Worm (Caenorhabditis elegans) whole organism, L4 larva: ENCODE data around the gene pho-14.

Source experiments
- F10B5.3 ChIP-seq: sonication (generic microtip); optimal IDR thresholded peaks from 2 replicates; lab custom pipeline; 2016; ENCODE audit warnings: mild to moderate bottlenecking, missing genetic modification characterization, missing compliant biosample characterization
- F37D6.2 ChIP-seq: sonication (generic microtip); optimal IDR thresholded peaks from 2 replicates; lab custom pipeline; 2016; ENCODE audit warnings: mild to moderate bottlenecking, missing genetic modification characterization, missing compliant biosample characterization
- Y48G9A.11 ChIP-seq: fragments of 200-800 bp; sonication (Bioruptor generic); IDR thresholded peaks from 2 replicates; pipeline ENCODE4 v1.3.6; 2022; ENCODE audit warnings: missing genetic modification reagents, missing genetic modification characterization, missing compliant biosample characterization
- Y5F2A.4 ChIP-seq: fragments of 200-800 bp; sonication (Bioruptor generic); optimal IDR thresholded peaks from 2 replicates; lab custom pipeline; 2018; ENCODE audit warnings: mild to moderate bottlenecking, missing genetic modification characterization, missing compliant biosample characterization
- Y75B8A.6 ChIP-seq: fragments of 200-800 bp; sonication (Bioruptor generic); IDR thresholded peaks from 2 replicates; pipeline ENCODE4 v1.3.6; 2022; ENCODE audit warnings: missing genetic modification reagents, missing genetic modification characterization, missing compliant biosample characterization
- ZK337.2 ChIP-seq: fragments of 200-800 bp; sonication (Bioruptor generic); IDR thresholded peaks from 2 replicates; pipeline ENCODE4 v1.3.6; 2022; ENCODE audit warnings: missing genetic modification reagents, missing genetic modification characterization, missing compliant biosample characterization
- aha-1 ChIP-seq: fragments of 150-350 bp; peaks from one replicate; lab custom pipeline; 2014; ENCODE audit warnings: missing biosample characterization, missing genetic modification characterization
- ama-1 ChIP-seq: fragments of 150-350 bp; optimal IDR thresholded peaks from 2 replicates; lab custom pipeline; 2014; ENCODE audit warnings: inconsistent platforms, mixed read lengths
- ceh-32 ChIP-seq: sonication (generic microtip); optimal IDR thresholded peaks from 2 replicates; lab custom pipeline; 2016; ENCODE audit warnings: mild to moderate bottlenecking, missing genetic modification characterization, missing compliant biosample characterization; ENCODE audit not compliant: poor library complexity
- ceh-44 ChIP-seq: fragments of 200-800 bp; sonication (Bioruptor generic); IDR thresholded peaks from 2 replicates; pipeline ENCODE4 v1.3.6; 2022; ENCODE audit warnings: missing genetic modification reagents, missing genetic modification characterization, missing compliant biosample characterization
- daf-16 ChIP-seq, 3 experiments: sonication (generic microtip); optimal IDR thresholded peaks; 2 replicates each; lab custom pipeline; 2016 to 2017; ENCODE audit warnings: missing genetic modification characterization in 3 of 3, missing genetic modification reagents in 3 of 3, mild to moderate bottlenecking in 2 of 3, missing compliant biosample characterization in 2 of 3, missing biosample characterization in 1 of 3, moderate library complexity in 1 of 3
- dmd-6 ChIP-seq: fragments of 200-800 bp; sonication (Bioruptor generic); IDR thresholded peaks from 2 replicates; pipeline ENCODE4 v1.3.6; 2022; ENCODE audit warnings: missing genetic modification reagents, missing genetic modification characterization, missing compliant biosample characterization
- dmd-9 ChIP-seq: fragments of 200-800 bp; sonication (Bioruptor generic); IDR thresholded peaks from 2 replicates; pipeline ENCODE4 v1.3.6; 2022; ENCODE audit warnings: missing genetic modification reagents, missing genetic modification characterization, missing compliant biosample characterization
- dpl-1 ChIP-seq: fragments of 150-350 bp; optimal IDR thresholded peaks from 2 replicates; lab custom pipeline; 2014; ENCODE audit warnings: missing biosample characterization, missing genetic modification reagents, missing genetic modification characterization
- dve-1 ChIP-seq: sonication (generic microtip); optimal IDR thresholded peaks from 2 replicates; lab custom pipeline; 2017; ENCODE audit warnings: antibody characterized with exemption, mild to moderate bottlenecking, missing genetic modification characterization, missing compliant biosample characterization; ENCODE audit not compliant: insufficient read depth
- egl-43 ChIP-seq: fragments of 200-800 bp; sonication (Bioruptor generic); IDR thresholded peaks from 2 replicates; pipeline ENCODE4 v1.3.6; 2022; ENCODE audit warnings: missing genetic modification reagents, missing genetic modification characterization, missing compliant biosample characterization
- fos-1 ChIP-seq: fragments of 150-350 bp; optimal IDR thresholded peaks from 2 replicates; lab custom pipeline; 2014; ENCODE audit warnings: missing biosample characterization, missing genetic modification characterization
- gei-8 ChIP-seq: fragments of 200-800 bp; sonication (Bioruptor generic); optimal IDR thresholded peaks from 2 replicates; lab custom pipeline; 2018; ENCODE audit warnings: mild to moderate bottlenecking, missing genetic modification characterization, missing compliant biosample characterization
- hif-1 ChIP-seq, 2 experiments: sonication (generic microtip); optimal IDR thresholded peaks; 2 replicates each; lab custom pipeline; 2016 to 2017; ENCODE audit warnings: missing compliant biosample characterization in 2 of 2, missing genetic modification characterization in 2 of 2, missing genetic modification reagents in 2 of 2, missing genotype in 2 of 2, mild to moderate bottlenecking in 1 of 2
- hlh-11 ChIP-seq: fragments of 200-800 bp; sonication (Bioruptor generic); optimal IDR thresholded peaks from 2 replicates; lab custom pipeline; 2018; ENCODE audit warnings: mild to moderate bottlenecking, missing genetic modification characterization, missing compliant biosample characterization
- hlh-30 ChIP-seq: sonication (generic microtip); optimal IDR thresholded peaks from 2 replicates; lab custom pipeline; 2017; ENCODE audit warnings: antibody characterized with exemption, mild to moderate bottlenecking, missing genetic modification characterization, missing compliant biosample characterization; ENCODE audit not compliant: insufficient read depth
- hmg-1.1 ChIP-seq: fragments of 200-800 bp; sonication (Bioruptor generic); IDR thresholded peaks from 2 replicates; pipeline ENCODE4 v1.3.6; 2022; ENCODE audit warnings: missing genetic modification reagents, missing genetic modification characterization, missing compliant biosample characterization
- lin-38 ChIP-seq: fragments of 200-800 bp; sonication (Bioruptor generic); IDR thresholded peaks from 2 replicates; pipeline ENCODE4 v1.3.6; 2022; ENCODE audit warnings: missing genetic modification reagents, missing genetic modification characterization, missing compliant biosample characterization
- lsy-2 ChIP-seq, 2 experiments: fragments of 150-350 bp in 1 of 2; sonication (generic microtip) in 1 of 2; optimal IDR thresholded peaks; 2 replicates each; lab custom pipeline; 2014 to 2017; ENCODE audit warnings: missing biosample characterization in 2 of 2, missing genetic modification characterization in 2 of 2
- madf-9 ChIP-seq: fragments of 200-800 bp; sonication (Bioruptor generic); conservative IDR thresholded peaks from 2 replicates; pipeline ENCODE4 v1.3.6; 2022; ENCODE audit warnings: missing genetic modification reagents, missing genetic modification characterization, missing compliant biosample characterization
- mdt-29 ChIP-seq: fragments of 200-800 bp; sonication (Bioruptor generic); IDR thresholded peaks from 2 replicates; pipeline ENCODE4 v1.3.6; 2022; ENCODE audit warnings: missing genetic modification reagents, missing genetic modification characterization, missing compliant biosample characterization
- mep-1 ChIP-seq: fragments of 150-350 bp; sonication (generic microtip); optimal IDR thresholded peaks from 3 replicates; lab custom pipeline; 2014; ENCODE audit warnings: missing biosample characterization, missing genetic modification characterization
- mes-2 ChIP-seq: sonication (generic microtip); optimal IDR thresholded peaks from 2 replicates; lab custom pipeline; 2016; ENCODE audit warnings: missing genotype, mild to moderate bottlenecking, missing genetic modification characterization, missing compliant biosample characterization; ENCODE audit not compliant: poor library complexity, severe bottlenecking
- nhr-28 ChIP-seq: fragments of 150-350 bp; optimal IDR thresholded peaks from 2 replicates; lab custom pipeline; 2014; ENCODE audit warnings: missing biosample characterization, missing genetic modification characterization
- nhr-77 ChIP-seq: fragments of 150-350 bp; optimal IDR thresholded peaks from 2 replicates; lab custom pipeline; 2014; ENCODE audit warnings: missing biosample characterization, missing genetic modification characterization
- php-3 ChIP-seq: fragments of 200-800 bp; sonication (Bioruptor generic); IDR thresholded peaks from 2 replicates; pipeline ENCODE4 v1.3.6; 2022; ENCODE audit warnings: missing genetic modification reagents, missing genetic modification characterization, missing compliant biosample characterization
- pqm-1 ChIP-seq: sonication (generic microtip); optimal IDR thresholded peaks from 2 replicates; lab custom pipeline; 2017; ENCODE audit warnings: missing biosample characterization, missing genetic modification characterization
- rbr-2 ChIP-seq: sonication (generic microtip); optimal IDR thresholded peaks from 2 replicates; lab custom pipeline; 2016; ENCODE audit warnings: missing genotype, missing genetic modification characterization, missing compliant biosample characterization
- snpc-1.2 ChIP-seq: fragments of 200-800 bp; sonication (Bioruptor generic); IDR thresholded peaks from 2 replicates; pipeline ENCODE4 v1.3.6; 2022; ENCODE audit warnings: missing genetic modification reagents, missing genetic modification characterization, missing compliant biosample characterization
- tra-1 ChIP-seq: fragments of 200-800 bp; sonication (Bioruptor generic); IDR thresholded peaks from 2 replicates; pipeline ENCODE4 v1.3.6; 2022; ENCODE audit warnings: missing genetic modification reagents, missing genetic modification characterization, missing compliant biosample characterization
- unc-130 ChIP-seq: sonication (generic microtip); optimal IDR thresholded peaks from 2 replicates; lab custom pipeline; 2016; ENCODE audit warnings: missing genetic modification reagents, missing genetic modification characterization, missing compliant biosample characterization
- unc-62 ChIP-seq, 3 experiments: fragments of 150-350 bp in 1 of 3; sonication (generic microtip); optimal IDR thresholded peaks in 2 of 3; peaks in 1 of 3; 1 replicate in 1 of 3; 2 replicates in 2 of 3; lab custom pipeline; 2014 to 2017; ENCODE audit warnings: missing biosample characterization in 3 of 3, missing genetic modification characterization in 3 of 3, missing genetic modification reagents in 3 of 3, missing genotype in 1 of 3
- vab-7 ChIP-seq: fragments of 200-800 bp; sonication (Bioruptor generic); IDR thresholded peaks from 2 replicates; pipeline ENCODE4 v1.3.6; 2022; ENCODE audit warnings: missing genetic modification reagents, missing genetic modification characterization, missing compliant biosample characterization
- zag-1 ChIP-seq: fragments of 150-350 bp; optimal IDR thresholded peaks from 2 replicates; lab custom pipeline; 2014; ENCODE audit warnings: missing biosample characterization, missing genetic modification characterization
- zfp-3 ChIP-seq: fragments of 200-800 bp; sonication (Bioruptor generic); conservative IDR thresholded peaks from 2 replicates; pipeline ENCODE4 v1.3.6; 2022; ENCODE audit warnings: missing genetic modification reagents, missing genetic modification characterization, missing compliant biosample characterization

pho-14 gene

ce11 chrII:1140689-1141088, 40.1 kb upstream of the pho-14 start, which contains the start of gene W09B6.4 (continued):
- peak; percentile 44 for TF ChIP-seq hlh-30
- peak; percentile 32 for TF ChIP-seq ama-1 (lab: Kevin White, UChicago)
- no peak for TF ChIP-seq Y5F2A.4 (GFP tag; lab: Kevin White, UChicago)
- peak; percentile 22 for TF ChIP-seq mep-1 (tag; lab: Kevin White, UChicago)
- TF ChIP-seq ceh-32 (tag; lab: Kevin White, UChicago): no peak
- no peak for TF ChIP-seq gei-8 (GFP tag; lab: Kevin White, UChicago)
- TF ChIP-seq pqm-1 (tag; lab: Kevin White, UChicago): peak; percentile 61
- peak; percentile 40 for TF ChIP-seq nhr-77 (tag; lab: Kevin White, UChicago)

ce11 chrII:1138618-1139017, 38.0 kb upstream of the pho-14 start:
- TF ChIP-seq lin-38 (GFP tag; lab: Robert Waterston, UW): no peak
- no peak for TF ChIP-seq daf-16 (GFP tag; optimal IDR thresholded peaks at IDR 0.05; lab: Kevin White, UChicago)
- peak; percentile 58 for TF ChIP-seq daf-16 (tag; optimal IDR thresholded peaks at IDR 0.05; lab: Kevin White, UChicago)
- 0 out of 2 replicates have a peak, but pooled peaks have one; percentile 13 for TF ChIP-seq php-3 (GFP tag; lab: Robert Waterston, UW)
- TF ChIP-seq madf-9: 0 out of 2 replicates have a peak, but pooled peaks have one; percentile 36
- TF ChIP-seq dmd-6: peak; percentile 51; the same call in 1 of the 2 replicates
- peak; percentile 41 for TF ChIP-seq nhr-28 (tag; lab: Kevin White, UChicago)
- no peak for TF ChIP-seq ceh-44 (GFP tag; lab: Robert Waterston, UW)
- TF ChIP-seq hlh-11 (tag; lab: Kevin White, UChicago): peak; percentile 29
- TF ChIP-seq mes-2: peak; percentile 19
- 0 out of 2 replicates have a peak, but pooled peaks have one; percentile 45 for TF ChIP-seq Y48G9A.11
- peak; percentile 37 for TF ChIP-seq aha-1 (tag; lab: Kevin White, UChicago)
- TF ChIP-seq pqm-1 (tag; lab: Kevin White, UChicago): peak; percentile 62
- TF ChIP-seq gei-8 (GFP tag; lab: Kevin White, UChicago): no peak
- peak; percentile 24 for TF ChIP-seq dve-1 (tag; lab: Kevin White, UChicago)
- 0 out of 2 replicates have a peak, but pooled peaks have one; percentile 11 for TF ChIP-seq tra-1 (GFP tag; lab: Robert Waterston, UW)

ce11 chrII:1136485-1136884, 35.9 kb upstream of the pho-14 start, which contains the start of gene pod-2:
TSS of gene pod-2 (plus strand) at chrII:1136785.
- TF ChIP-seq F10B5.3 (no peak), zfp-3 (GFP tag; lab: Robert Waterston, UW) (no peak), gei-8 (GFP tag; lab: Kevin White, UChicago) (no peak), dmd-9 (GFP tag; lab: Robert Waterston, UW) (no peak), zag-1 (tag; lab: Kevin White, UChicago) (no peak), Y48G9A.11 (no peak), egl-43 (GFP tag; lab: Robert Waterston, UW) (no peak), ZK337.2 (no peak), unc-62 (GFP tag; optimal IDR thresholded peaks at IDR 0.05 in 1 of 2; lab: Kevin White, UChicago) (no peak), unc-62 (tag; optimal IDR thresholded peaks at IDR 0.05; lab: Kevin White, UChicago) (no peak), aha-1 (tag; lab: Kevin White, UChicago) (no peak), hmg-1.1 (GFP tag; lab: Robert Waterston, UW) (no peak), fos-1 (tag; lab: Kevin White, UChicago) (no peak), Y75B8A.6 (GFP tag; lab: Robert Waterston, UW) (no peak)
- TF ChIP-seq, all 104 proteins: peak for 0

- TF ChIP-seq vab-7 (GFP tag; lab: Robert Waterston, UW) (peak; percentile 69), madf-9 (peak; percentile 66), lsy-2 (tag; optimal IDR thresholded peaks at IDR 0.05; lab: Kevin White, UChicago) (peak in 1 of 2 experiments; percentile 47), snpc-1.2 (0 out of 2 replicates have a peak, but pooled peaks have one; percentile 11), ceh-44 (GFP tag; lab: Robert Waterston, UW) (peak; percentile 87), tra-1 (GFP tag; lab: Robert Waterston, UW) (peak; percentile 24; the same call in 1 of the 2 replicates), F37D6.2 (peak; percentile 34), dpl-1 (GFP tag; lab: Kevin White, UChicago) (peak; percentile 38), lin-38 (GFP tag; lab: Robert Waterston, UW) (peak; percentile 98), hif-1 (tag; optimal IDR thresholded peaks at IDR 0.05; lab: Kevin White, UChicago) (peak in 1 of 2 experiments; percentile 17), dmd-6 (peak; percentile 46), mep-1 (tag; lab: Kevin White, UChicago) (peak; percentile 55), dmd-9 (GFP tag; lab: Robert Waterston, UW) (peak; percentile 80), mdt-29 (GFP tag; lab: Robert Waterston, UW) (0 out of 2 replicates have a peak, but pooled peaks have one; percentile 13), unc-130 (GFP tag; lab: Kevin White, UChicago) (peak; percentile 42), rbr-2 (tag; lab: Kevin White, UChicago) (peak; percentile 51)
Observed at ce11 chrII:1134314-1135108, 33.9 kb upstream of the pho-14 start.
